Fruit fly (Drosophila melanogaster): ENCODE results near the gene CG45064.

dm6 chrX:14885554-14885953, 3.2 kb upstream of the CG45064 start:
- no peak for TF ChIP-seq Crg-1 (GFP tag; optimal IDR thresholded peaks at IDR 0.05)
- no peak for TF ChIP-seq bab1 (GFP tag; optimal IDR thresholded peaks at IDR 0.05)
- TF ChIP-seq cic (GFP tag; optimal IDR thresholded peaks at IDR 0.05), result no peak
- TF ChIP-seq toe (GFP tag; optimal IDR thresholded peaks at IDR 0.05), result no peak
- TF ChIP-seq CG1620 (GFP tag; optimal IDR thresholded peaks at IDR 0.05), result no peak
- no peak for TF ChIP-seq Hr96 (GFP tag; optimal IDR thresholded peaks at IDR 0.05)
- no peak for TF ChIP-seq CG7101 (tag; optimal IDR thresholded peaks at IDR 0.05)
- TF ChIP-seq pad (GFP tag; optimal IDR thresholded peaks at IDR 0.05), result no peak
- TF ChIP-seq Mnt (GFP tag; optimal IDR thresholded peaks at IDR 0.05), result no peak
- TF ChIP-seq CG33017 (tag; optimal IDR thresholded peaks at IDR 0.05), result no peak
- no peak for TF ChIP-seq tj (GFP tag; optimal IDR thresholded peaks at IDR 0.05)
